Worm (Caenorhabditis elegans): ENCODE data around the gene srx-86.

The srx-86 gene

DNA sequence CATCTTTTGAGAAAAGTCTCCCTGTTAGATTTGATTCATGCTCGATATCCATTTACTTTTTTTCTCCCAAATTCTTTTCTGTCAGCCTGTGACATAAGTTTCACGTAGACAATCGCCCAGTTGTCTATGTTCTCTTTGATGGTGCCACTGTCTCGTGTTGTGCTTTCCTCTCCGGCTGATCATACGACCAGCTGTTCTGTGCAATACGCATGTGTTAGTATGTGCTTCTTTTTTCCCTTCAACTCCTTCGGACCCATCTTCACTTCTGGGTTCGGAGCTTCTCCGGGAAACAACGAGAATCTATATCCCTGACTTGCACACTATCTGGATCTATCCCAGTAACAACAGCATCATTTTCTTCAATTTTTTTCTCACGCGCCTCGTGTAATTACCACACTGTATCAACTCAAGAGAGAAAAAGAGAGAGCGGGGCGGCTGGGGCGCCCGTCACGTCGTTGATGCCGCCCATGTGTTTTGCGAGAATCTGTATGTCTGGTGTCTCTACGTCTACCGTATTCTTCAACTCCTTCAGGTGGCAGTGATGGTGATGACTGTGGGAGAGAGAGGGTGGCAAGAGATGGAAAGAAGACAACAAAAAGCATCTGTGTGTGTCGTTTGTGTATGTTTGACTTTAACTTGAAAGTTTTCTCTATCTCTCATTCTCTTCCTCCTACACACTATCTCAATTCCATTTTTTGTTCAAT, 30.8 kb upstream of the srx-86 start:
- TF ChIP-seq mcd-1 (GFP tag; IDR thresholded peaks at IDR 0.05) (no peak), sptf-2 (GFP tag; optimal IDR thresholded peaks at IDR 0.05) (no peak), D2030.7 (GFP tag; IDR thresholded peaks at IDR 0.05) (no peak), madf-10 (tag; optimal IDR thresholded peaks at IDR 0.05) (peak; percentile 55), ztf-28 (GFP tag; IDR thresholded peaks at IDR 0.05) (no peak), ceh-40 (GFP tag; IDR thresholded peaks at IDR 0.05) (no peak), attf-6 (GFP tag; IDR thresholded peaks at IDR 0.05) (no peak), pha-4 (tag; optimal IDR thresholded peaks at IDR 0.05) (no peak), atf-7 (tag; optimal IDR thresholded peaks at IDR 0.05) (peak; percentile 81), dpff-1 (tag; optimal IDR thresholded peaks at IDR 0.05) (no peak), lin-26 (GFP tag; IDR thresholded peaks at IDR 0.05) (0 out of 2 replicates have a peak, but pooled peaks have one; percentile 49), hmg-1.2 (GFP tag; IDR thresholded peaks at IDR 0.05) (peak; percentile 78), efl-1 (GFP tag; optimal IDR thresholded peaks at IDR 0.05) (no peak), F23B12.7 (tag; optimal IDR thresholded peaks at IDR 0.05; ENCODE audit: insufficient read depth) (peak; percentile 7), let-607 (tag; optimal IDR thresholded peaks at IDR 0.05) (peak in 1 of 2 experiments; percentile 64), K12H6.12 (tag; optimal IDR thresholded peaks at IDR 0.05) (peak; percentile 76), dpl-1 (GFP tag; optimal IDR thresholded peaks at IDR 0.05) (no peak), him-1 (tag; optimal IDR thresholded peaks at IDR 0.05) (no peak), F57A8.1 (GFP tag; optimal IDR thresholded peaks at IDR 0.05) (no peak), F57C9.4 (tag; optimal IDR thresholded peaks at IDR 0.05) (no peak), somi-1 (GFP tag; optimal IDR thresholded peaks at IDR 0.05) (peak; percentile 88), unc-130 (GFP tag; optimal IDR thresholded peaks at IDR 0.05) (no peak), mel-28 (tag; optimal IDR thresholded peaks at IDR 0.05; ENCODE audit: borderline replicate concordance) (no peak), egl-18 (GFP tag; IDR thresholded peaks at IDR 0.05) (no peak), T26A5.8 (tag; optimal IDR thresholded peaks at IDR 0.05) (no peak), hrde-1 (tag; optimal IDR thresholded peaks at IDR 0.05; ENCODE audit: borderline replicate concordance) (no peak), lin-54 (GFP tag; optimal IDR thresholded peaks at IDR 0.05) (peak; percentile 8), ekl-4 (GFP tag; IDR thresholded peaks at IDR 0.05) (no peak; the same call in 1 of the 2 replicates), F39B2.1 (GFP tag; IDR thresholded peaks at IDR 0.05) (no peak), rcor-1 (GFP tag; IDR thresholded peaks at IDR 0.05) (no peak), ztf-3 (GFP tag; optimal IDR thresholded peaks at IDR 0.05) (peak; percentile 34), lir-1 (GFP tag; conservative IDR thresholded peaks at IDR 0.05) (no peak), snpc-1.3 (tag; optimal IDR thresholded peaks at IDR 0.05; ENCODE audit: insufficient read depth) (no peak), nfya-2 (GFP tag; IDR thresholded peaks at IDR 0.05) (no peak), F22D6.2 (tag; optimal IDR thresholded peaks at IDR 0.05) (peak; percentile 85), cebp-1 (GFP tag; IDR thresholded peaks at IDR 0.05) (no peak), cebp-1 (tag; optimal IDR thresholded peaks at IDR 0.05) (peak; percentile 77), xnd-1 (tag; optimal IDR thresholded peaks at IDR 0.05) (no peak), B0261.1 (tag; optimal IDR thresholded peaks at IDR 0.05) (no peak), repo-1 (tag; optimal IDR thresholded peaks at IDR 0.05) (peak; percentile 59), zim-3 (tag; optimal IDR thresholded peaks at IDR 0.05) (peak; percentile 16), F52B5.7 (tag; optimal IDR thresholded peaks at IDR 0.05) (no peak), nhr-90 (tag; optimal IDR thresholded peaks at IDR 0.05) (peak; percentile 84), lag-1 (GFP tag; IDR thresholded peaks at IDR 0.05) (no peak), ztf-6 (GFP tag; IDR thresholded peaks at IDR 0.05) (peak; percentile 64; the same call in 1 of the 2 replicates), C17E4.6 (GFP tag; IDR thresholded peaks at IDR 0.05) (no peak), snpc-4 (GFP tag; optimal IDR thresholded peaks at IDR 0.05) (no peak), snpc-4 (tag; optimal IDR thresholded peaks at IDR 0.05) (peak in 3 of 4 experiments; percentile 10 to 58 (median 54))
